Worm (Caenorhabditis elegans): Measurements from ENCODE around the gene rpn-12.

- TF ChIP-seq Y48G9A.11 (GFP tag; IDR thresholded peaks at IDR 0.05) (no peak), ceh-28 (tag; optimal IDR thresholded peaks at IDR 0.05) (no peak), ctbp-1 (GFP tag; IDR thresholded peaks at IDR 0.05) (no peak), R02D3.7 (tag; optimal IDR thresholded peaks at IDR 0.05) (no peak), ztf-11 (tag; optimal IDR thresholded peaks at IDR 0.05) (no peak)
Measured at ce11 chrII:11646874-11647273, 6.0 kb upstream of the rpn-12 start.
